Worm (Caenorhabditis elegans) whole organism, L2 larva: ENCODE measurements around the gene twk-21.

Experiments used
- ZK546.5 ChIP-seq: sonication (generic microtip); optimal IDR thresholded peaks from 2 replicates; lab custom pipeline; 2017; ENCODE audit warnings: missing biosample characterization, missing genetic modification characterization
- alr-1 ChIP-seq: fragments of 150-350 bp; optimal IDR thresholded peaks from 2 replicates; lab custom pipeline; 2014; ENCODE audit warnings: missing biosample characterization, missing genetic modification characterization
- aly-2 ChIP-seq: fragments of 150-350 bp; optimal IDR thresholded peaks from 2 replicates; lab custom pipeline; 2014; ENCODE audit warnings: missing biosample characterization, missing genetic modification characterization
- ama-1 ChIP-seq: fragments of 150-350 bp; optimal IDR thresholded peaks from 2 replicates; lab custom pipeline; 2018; ENCODE audit warnings: inconsistent platforms
- egl-27 ChIP-seq: sonication (generic microtip); optimal IDR thresholded peaks from 3 replicates; lab custom pipeline; 2017; ENCODE audit warnings: missing biosample characterization, missing genetic modification reagents, missing genetic modification characterization
- elt-1 ChIP-seq: fragments of 150-350 bp; optimal IDR thresholded peaks from 2 replicates; lab custom pipeline; 2014; ENCODE audit warnings: missing biosample characterization, missing genetic modification characterization
- lin-13 ChIP-seq: fragments of 150-350 bp; optimal IDR thresholded peaks from 2 replicates; lab custom pipeline; 2014; ENCODE audit warnings: missing biosample characterization, missing genetic modification reagents, missing genetic modification characterization
- lsy-2 ChIP-seq, 2 experiments: fragments of 150-350 bp in 1 of 2; sonication (generic microtip) in 1 of 2; optimal IDR thresholded peaks; 2 replicates each; lab custom pipeline; 2014 to 2017; ENCODE audit warnings: missing biosample characterization in 2 of 2, missing genetic modification characterization in 2 of 2
- mdl-1 ChIP-seq, 2 experiments: fragments of 150-350 bp in 1 of 2; sonication (generic microtip) in 1 of 2; optimal IDR thresholded peaks; 2 replicates each; lab custom pipeline; 2017; ENCODE audit warnings: missing biosample characterization in 2 of 2, missing genetic modification characterization in 2 of 2
- nhr-12 ChIP-seq: fragments of 150-350 bp; optimal IDR thresholded peaks from 2 replicates; lab custom pipeline; 2014; ENCODE audit warnings: missing biosample characterization, missing genetic modification characterization
- nhr-129 ChIP-seq: fragments of 150-350 bp; optimal IDR thresholded peaks from 2 replicates; lab custom pipeline; 2014; ENCODE audit warnings: missing biosample characterization, missing genetic modification characterization
- peb-1 ChIP-seq: fragments of 150-350 bp; optimal IDR thresholded peaks from 2 replicates; lab custom pipeline; 2014; ENCODE audit warnings: missing biosample characterization, missing genetic modification characterization
- ztf-4 ChIP-seq: fragments of 150-350 bp; optimal IDR thresholded peaks from 2 replicates; lab custom pipeline; 2014; ENCODE audit warnings: missing biosample characterization, missing genetic modification characterization

- TF ChIP-seq nhr-12 (no peak), ZK546.5 (no peak), lin-13 (no peak), alr-1 (tag; lab: Kevin White, UChicago) (no peak), peb-1 (tag; lab: Kevin White, UChicago) (no peak), nhr-129 (tag; lab: Kevin White, UChicago) (no peak), egl-27 (no peak), mdl-1 (tag; optimal IDR thresholded peaks at IDR 0.05; lab: Kevin White, UChicago) (no peak), ztf-4 (tag; lab: Kevin White, UChicago) (no peak), lsy-2 (tag; optimal IDR thresholded peaks at IDR 0.05; lab: Kevin White, UChicago) (no peak), elt-1 (tag; lab: Kevin White, UChicago) (no peak), ama-1 (no peak), aly-2 (tag; lab: Kevin White, UChicago) (no peak)
Measured at ce11 chrX:16327229-16327628, 27.5 kb downstream of the twk-21 start.
